Fruit fly (Drosophila melanogaster) whole organism, embryonic: Measurements from ENCODE around the gene fd96Ca.
A peak's percentile ranks its signal among the peaks of the same experiment; 100 is the strongest.

Experiments
- ATbp ChIP-seq: fragments of 200-800 bp; sonication (Bioruptor generic); optimal IDR thresholded peaks from 2 replicates; lab custom pipeline; 2017; ENCODE audit warnings: missing biosample characterization, mild to moderate bottlenecking, missing genetic modification characterization, missing genetic modification reagents
- Antp ChIP-seq: fragments of 200-800 bp; sonication (Bioruptor generic); optimal IDR thresholded peaks from 3 replicates; lab custom pipeline; 2016; ENCODE audit warnings: missing biosample characterization, missing genetic modification characterization
- C15 ChIP-seq: fragments of 200-800 bp; sonication (Bioruptor generic); IDR thresholded peaks from 3 replicates; pipeline ENCODE4 v1.3.6; 2022; ENCODE audit warnings: missing biosample characterization, missing genetic modification characterization
- CG10366 ChIP-seq: fragments of 200-800 bp; sonication (Bioruptor generic); IDR thresholded peaks from 2 replicates; pipeline ENCODE4 v1.3.6; 2022; ENCODE audit warnings: missing biosample characterization, missing genetic modification characterization
- CG12236 ChIP-seq: fragments of 200-800 bp; sonication (Bioruptor generic); optimal IDR thresholded peaks from 2 replicates; lab custom pipeline; 2016; ENCODE audit warnings: missing biosample characterization, missing genetic modification characterization
- CG12659 ChIP-seq: fragments of 200-800 bp; sonication (Bioruptor generic); optimal IDR thresholded peaks from 3 replicates; lab custom pipeline; 2017; ENCODE audit warnings: mild to moderate bottlenecking, missing biosample characterization, missing genetic modification reagents, missing genetic modification characterization
- CG12942 ChIP-seq: fragments of 200-800 bp; sonication (Bioruptor generic); optimal IDR thresholded peaks from 3 replicates; lab custom pipeline; 2016; ENCODE audit warnings: missing biosample characterization, missing genetic modification characterization
- CG13894 ChIP-seq: fragments of 200-800 bp; sonication (Bioruptor generic); optimal IDR thresholded peaks from 3 replicates; lab custom pipeline; 2018; ENCODE audit warnings: missing biosample characterization, mild to moderate bottlenecking, missing genetic modification characterization, moderate library complexity
- CG15269 ChIP-seq: fragments of 200-800 bp; sonication (Bioruptor generic); optimal IDR thresholded peaks from 2 replicates; lab custom pipeline; 2018; ENCODE audit warnings: missing biosample characterization, mild to moderate bottlenecking, missing genetic modification characterization, moderate library complexity
- CG2116 ChIP-seq: fragments of 200-800 bp; sonication (Bioruptor generic); optimal IDR thresholded peaks from 3 replicates; lab custom pipeline; 2018; ENCODE audit warnings: missing biosample characterization, mild to moderate bottlenecking, missing genetic modification characterization
- CG34376 ChIP-seq: fragments of 200-800 bp; sonication (Bioruptor generic); optimal IDR thresholded peaks from 2 replicates; lab custom pipeline; 2018; ENCODE audit warnings: missing biosample characterization, mild to moderate bottlenecking, missing genetic modification characterization
- CG42726 ChIP-seq: fragments of 200-800 bp; sonication (Bioruptor generic); IDR thresholded peaks from 2 replicates; pipeline ENCODE4 v1.3.6; 2022; ENCODE audit warnings: missing biosample characterization, missing genetic modification characterization; ENCODE audit not compliant: partially characterized antibody
- CG4424 ChIP-seq: fragments of 200-800 bp; sonication (Bioruptor generic); optimal IDR thresholded peaks from 3 replicates; lab custom pipeline; 2016; ENCODE audit warnings: missing biosample characterization, missing genetic modification characterization
- CG4854 ChIP-seq: fragments of 200-800 bp; sonication (Bioruptor generic); optimal IDR thresholded peaks from 2 replicates; lab custom pipeline; 2016; ENCODE audit warnings: missing biosample characterization, missing genetic modification characterization, inconsistent platforms
- CG7786 ChIP-seq: fragments of 200-800 bp; sonication (Bioruptor generic); optimal IDR thresholded peaks from 2 replicates; lab custom pipeline; 2016; ENCODE audit warnings: missing biosample characterization, missing genetic modification characterization
- CG7928 ChIP-seq: fragments of 200-800 bp; sonication (Bioruptor generic); optimal IDR thresholded peaks from 2 replicates; lab custom pipeline; 2017; ENCODE audit warnings: missing biosample characterization, mild to moderate bottlenecking, missing genetic modification characterization
- CG8388 ChIP-seq: fragments of 200-800 bp; sonication (Bioruptor generic); optimal IDR thresholded peaks from 2 replicates; lab custom pipeline; 2019; ENCODE audit warnings: missing biosample characterization, mild to moderate bottlenecking, missing genetic modification characterization, moderate library complexity
- CG8765 ChIP-seq: fragments of 200-800 bp; sonication (Bioruptor generic); IDR thresholded peaks from 2 replicates; pipeline ENCODE4 v1.3.6; 2022; ENCODE audit warnings: missing biosample characterization, missing genetic modification characterization
- CoRest ChIP-seq: fragments of 200-800 bp; sonication (Bioruptor generic); optimal IDR thresholded peaks from 3 replicates; lab custom pipeline; 2018; ENCODE audit warnings: missing biosample characterization, mild to moderate bottlenecking, missing genetic modification characterization, moderate library complexity
- D19A ChIP-seq: fragments of 200-800 bp; optimal IDR thresholded peaks from 3 replicates; lab custom pipeline; 2019; ENCODE audit warnings: missing biosample characterization, mild to moderate bottlenecking, missing genetic modification characterization, moderate library complexity
- Dip3 ChIP-seq: fragments of 200-800 bp; sonication (Bioruptor generic); optimal IDR thresholded peaks from 3 replicates; lab custom pipeline; 2016; ENCODE audit warnings: missing biosample characterization, missing genetic modification characterization
- Doc2 ChIP-seq: fragments of 200-800 bp; sonication (Bioruptor generic); IDR thresholded peaks from 2 replicates; pipeline ENCODE4 v1.3.6; 2022; ENCODE audit warnings: missing biosample characterization, missing genetic modification characterization
- E2f2 ChIP-seq: fragments of 200-800 bp; sonication (Bioruptor generic); IDR thresholded peaks from 2 replicates; pipeline ENCODE4 v1.3.6; 2022; ENCODE audit warnings: missing biosample characterization, missing genetic modification characterization
- Fer2 ChIP-seq: fragments of 200-800 bp; sonication (Bioruptor generic); optimal IDR thresholded peaks from 2 replicates; lab custom pipeline; 2018; ENCODE audit warnings: missing biosample characterization, mild to moderate bottlenecking, missing genetic modification characterization, moderate library complexity
- NC2α ChIP-seq: fragments of 200-800 bp; sonication (Bioruptor generic); optimal IDR thresholded peaks from 2 replicates; lab custom pipeline; 2016; ENCODE audit warnings: missing biosample characterization, missing genetic modification characterization
- Rx ChIP-seq: fragments of 200-800 bp; sonication (Bioruptor generic); IDR thresholded peaks from 2 replicates; pipeline ENCODE4 v1.3.6; 2022; ENCODE audit warnings: missing biosample characterization, missing genetic modification characterization
- Side ChIP-seq: fragments of 200-800 bp; sonication (Bioruptor generic); optimal IDR thresholded peaks from 2 replicates; lab custom pipeline; 2016; ENCODE audit warnings: missing biosample characterization, missing genetic modification characterization
- Six4 ChIP-seq: fragments of 200-800 bp; sonication (Bioruptor generic); optimal IDR thresholded peaks from 2 replicates; lab custom pipeline; 2016; ENCODE audit warnings: missing biosample characterization, missing genetic modification characterization
- Sox102F ChIP-seq: fragments of 200-800 bp; sonication (Bioruptor generic); optimal IDR thresholded peaks from 2 replicates; lab custom pipeline; 2018; ENCODE audit warnings: missing biosample characterization, mild to moderate bottlenecking, missing genetic modification characterization, moderate library complexity
- Vsx1 ChIP-seq: fragments of 200-800 bp; sonication (Bioruptor generic); optimal IDR thresholded peaks from 2 replicates; lab custom pipeline; 2017; ENCODE audit warnings: missing biosample characterization, mild to moderate bottlenecking, missing genetic modification characterization, missing genetic modification reagents
- Xbp1 ChIP-seq: fragments of 200-800 bp; sonication (Bioruptor generic); optimal IDR thresholded peaks from 3 replicates; lab custom pipeline; 2016; ENCODE audit warnings: missing biosample characterization, mild to moderate bottlenecking, missing genetic modification characterization
- Xrp1 ChIP-seq: fragments of 200-800 bp; sonication (Bioruptor generic); IDR thresholded peaks from 2 replicates; pipeline ENCODE4 v1.3.6; 2022; ENCODE audit warnings: missing biosample characterization, missing genetic modification characterization
- amos ChIP-seq: fragments of 200-800 bp; sonication (Bioruptor generic); IDR thresholded peaks from 2 replicates; pipeline ENCODE4 v1.3.6; 2022; ENCODE audit warnings: missing biosample characterization, missing genetic modification characterization; ENCODE audit not compliant: partially characterized antibody
- ash1 ChIP-seq: fragments of 200-800 bp; sonication (Bioruptor generic); optimal IDR thresholded peaks from 2 replicates; lab custom pipeline; 2018; ENCODE audit warnings: missing biosample characterization, mild to moderate bottlenecking, missing genetic modification characterization
- cg ChIP-seq: fragments of 200-800 bp; sonication (Bioruptor generic); optimal IDR thresholded peaks from 3 replicates; lab custom pipeline; 2019; ENCODE audit warnings: missing biosample characterization, mild to moderate bottlenecking, missing genetic modification characterization, moderate library complexity
- disco-r ChIP-seq: fragments of 200-800 bp; sonication (Bioruptor generic); optimal IDR thresholded peaks from 2 replicates; lab custom pipeline; 2016; ENCODE audit warnings: missing biosample characterization, missing genetic modification characterization
- dpn ChIP-seq, 2 experiments: fragments of 200-800 bp; sonication (Bioruptor generic); optimal IDR thresholded peaks; 3 replicates each; lab custom pipeline; 2016; ENCODE audit warnings: missing biosample characterization in 2 of 2, missing genetic modification characterization in 2 of 2
- gcm ChIP-seq: fragments of 200-800 bp; sonication (Bioruptor generic); optimal IDR thresholded peaks from 2 replicates; lab custom pipeline; 2019; ENCODE audit warnings: missing biosample characterization, mild to moderate bottlenecking, missing genetic modification characterization, moderate library complexity
- gem ChIP-seq: fragments of 200-800 bp; sonication (Bioruptor generic); optimal IDR thresholded peaks from 2 replicates; lab custom pipeline; 2019; ENCODE audit warnings: missing biosample characterization, mild to moderate bottlenecking, missing genetic modification characterization, moderate library complexity
- gt ChIP-seq: fragments of 200-800 bp; sonication (Bioruptor generic); IDR thresholded peaks from 2 replicates; pipeline ENCODE4 v1.3.6; 2022; ENCODE audit warnings: missing biosample characterization, missing genetic modification characterization
- ham ChIP-seq: fragments of 200-800 bp; sonication (Bioruptor generic); IDR thresholded peaks from 2 replicates; pipeline ENCODE4 v1.3.6; 2022; ENCODE audit warnings: missing biosample characterization, missing genetic modification characterization
- jigr1 ChIP-seq: fragments of 200-800 bp; sonication (Bioruptor generic); IDR thresholded peaks from 3 replicates; pipeline ENCODE4 v1.3.6; 2022; ENCODE audit warnings: missing biosample characterization, missing genetic modification characterization
- nerfin-1 ChIP-seq: fragments of 200-800 bp; sonication (Bioruptor generic); optimal IDR thresholded peaks from 3 replicates; lab custom pipeline; 2019; ENCODE audit warnings: missing biosample characterization, mild to moderate bottlenecking, missing genetic modification characterization, moderate library complexity
- nmo ChIP-seq: fragments of 200-800 bp; sonication (Bioruptor generic); optimal IDR thresholded peaks from 2 replicates; lab custom pipeline; 2018; ENCODE audit warnings: missing biosample characterization, mild to moderate bottlenecking, missing genetic modification characterization, moderate library complexity
- odd ChIP-seq: fragments of 200-800 bp; sonication (Bioruptor generic); optimal IDR thresholded peaks from 2 replicates; lab custom pipeline; 2017; ENCODE audit warnings: missing biosample characterization, mild to moderate bottlenecking, missing genetic modification characterization
- pan ChIP-seq, 4 experiments: fragments of >200 bp in 3 of 4; fragments of 200-800 bp in 1 of 4; sonication (Bioruptor generic) in 1 of 4; optimal IDR thresholded peaks in 3 of 4; IDR thresholded peaks in 1 of 4; 2 replicates each; pipeline versions ENCODE4 v1.3.6 to Lab custom; 2017 to 2022; ENCODE audit warnings: missing biosample characterization in 2 of 4, missing genetic modification characterization in 2 of 4, mixed read lengths in 1 of 4
- pita ChIP-seq: fragments of 200-800 bp; sonication (Bioruptor generic); optimal IDR thresholded peaks from 2 replicates; lab custom pipeline; 2017; ENCODE audit warnings: missing biosample characterization, mild to moderate bottlenecking, missing genetic modification characterization
- pum ChIP-seq: fragments of 200-800 bp; sonication (Bioruptor generic); optimal IDR thresholded peaks from 2 replicates; lab custom pipeline; 2016; ENCODE audit warnings: missing biosample characterization, missing genetic modification characterization
- repo ChIP-seq: fragments of 200-800 bp; sonication (Bioruptor generic); optimal IDR thresholded peaks from 2 replicates; lab custom pipeline; 2016; ENCODE audit warnings: missing biosample characterization, missing genetic modification characterization
- yki ChIP-seq: fragments of >200 bp; optimal IDR thresholded peaks from 3 replicates; lab custom pipeline; 2018

Gene fd96Ca

dm6 chr3R:25044816-25045551 lies 37.5 kb upstream of the fd96Ca start, which contains the start of gene 5PtaseI (continued):
- TF ChIP-seq Vsx1 (GFP tag; lab: Kevin White, UChicago): peak; percentile 70
- TF ChIP-seq amos (GFP tag; lab: Robert Waterston, UW): no peak; the same call in 1 of the 2 replicates
- TF ChIP-seq Fer2 (tag; lab: Kevin White, UChicago): no peak
- TF ChIP-seq nerfin-1 (tag; lab: Kevin White, UChicago): no peak
- no peak for TF ChIP-seq CG8388 (GFP tag; lab: Kevin White, UChicago)
- TF ChIP-seq Dip3 (GFP tag; lab: Kevin White, UChicago): no peak
- no peak for TF ChIP-seq CG12236 (GFP tag; lab: Kevin White, UChicago)
- TF ChIP-seq ash1: no peak
- TF ChIP-seq ATbp (GFP tag; lab: Kevin White, UChicago): no peak
- TF ChIP-seq CG13894 (tag; lab: Kevin White, UChicago): no peak
- no peak for TF ChIP-seq CG8765 (GFP tag; lab: Robert Waterston, UW)
- TF ChIP-seq E2f2 (GFP tag; lab: Robert Waterston, UW): peak; percentile 73
- TF ChIP-seq CG7786: no peak
- no peak for TF ChIP-seq repo (GFP tag; lab: Kevin White, UChicago)
- no peak for TF ChIP-seq C15 (GFP tag; lab: Robert Waterston, UW)
- no peak for TF ChIP-seq Xbp1 (GFP tag; lab: Kevin White, UChicago)
- no peak for TF ChIP-seq Rx (GFP tag; lab: Robert Waterston, UW)
- TF ChIP-seq pan (optimal IDR thresholded peaks at IDR 0.05; lab: Kevin White, UChicago): no peak
- no peak for TF ChIP-seq pan (GFP tag; optimal IDR thresholded peaks at IDR 0.05 in 1 of 2, IDR thresholded peaks at IDR 0.05 in 1 of 2)
- no peak for TF ChIP-seq Sox102F (GFP tag; lab: Kevin White, UChicago)
- TF ChIP-seq odd (GFP tag; lab: Kevin White, UChicago): no peak
- no peak for TF ChIP-seq pum
- no peak for TF ChIP-seq Six4 (GFP tag; lab: Kevin White, UChicago)
- TF ChIP-seq CG42726 (GFP tag; lab: Robert Waterston, UW): no peak
- no peak for TF ChIP-seq Side (GFP tag; lab: Kevin White, UChicago)
- no peak for TF ChIP-seq pita (GFP tag; lab: Kevin White, UChicago)
- no peak for TF ChIP-seq CG12942 (GFP tag; lab: Kevin White, UChicago)
- peak; percentile 48 for TF ChIP-seq CG2116 (GFP tag; lab: Kevin White, UChicago)
- TF ChIP-seq gcm (GFP tag; lab: Kevin White, UChicago): no peak
- TF ChIP-seq Antp (GFP tag; lab: Kevin White, UChicago): no peak
- peak; percentile 57 for TF ChIP-seq cg (GFP tag; lab: Kevin White, UChicago)
- TF ChIP-seq D19A (tag; lab: Kevin White, UChicago): no peak
- peak; percentile 36 for TF ChIP-seq CG34376 (GFP tag; lab: Kevin White, UChicago)
- TF ChIP-seq Xrp1: no peak
- TF ChIP-seq gem (tag; lab: Kevin White, UChicago): no peak
- TF ChIP-seq CG4854 (GFP tag; lab: Kevin White, UChicago): no peak
- TF ChIP-seq Doc2 (GFP tag; lab: Robert Waterston, UW): no peak
- peak; percentile 40 for TF ChIP-seq CoRest (tag; lab: Kevin White, UChicago)
- TF ChIP-seq yki (lab: Kevin White, UChicago): no peak
- peak; percentile 7 for TF ChIP-seq nmo
- no peak for TF ChIP-seq CG7928 (GFP tag; lab: Kevin White, UChicago)
- peak; percentile 29 for TF ChIP-seq CG12659 (GFP tag; lab: Kevin White, UChicago)
- TF ChIP-seq NC2α (GFP tag; lab: Kevin White, UChicago): no peak
- no peak for TF ChIP-seq ham
- no peak for TF ChIP-seq disco-r (GFP tag; lab: Kevin White, UChicago)
- no peak for TF ChIP-seq jigr1 (GFP tag; lab: Robert Waterston, UW)
- TF ChIP-seq dpn (GFP tag; optimal IDR thresholded peaks at IDR 0.05; lab: Kevin White, UChicago): no peak
- TF ChIP-seq CG15269: no peak
- no peak for TF ChIP-seq CG4424 (GFP tag; lab: Kevin White, UChicago)
- TF ChIP-seq gt (GFP tag; lab: Robert Waterston, UW): no peak
- no peak for TF ChIP-seq CG10366 (GFP tag; lab: Robert Waterston, UW)
